Fruit fly (Drosophila melanogaster) whole organism: Measurements from ENCODE around the gene Nasp.

Experiments
- CG8478 ChIP-seq: fragments of >200 bp; optimal IDR thresholded peaks from 2 replicates; lab custom pipeline; 2018; ENCODE audit warnings: inconsistent platforms
- Dll ChIP-seq: fragments of >200 bp; optimal IDR thresholded peaks from 2 replicates; lab custom pipeline; 2017
- EcR ChIP-seq, 2 experiments: fragments of >200 bp; optimal IDR thresholded peaks; 2 replicates each; lab custom pipeline; 2017; ENCODE audit warnings: missing biosample characterization in 2 of 2, missing genetic modification characterization in 2 of 2, missing genetic modification reagents in 2 of 2
- pan ChIP-seq: fragments of >200 bp; optimal IDR thresholded peaks from 2 replicates; lab custom pipeline; 2017
- psq ChIP-seq: fragments of >200 bp; optimal IDR thresholded peaks from 2 replicates; lab custom pipeline; 2017
- usp ChIP-seq: fragments of >200 bp; optimal IDR thresholded peaks from 2 replicates; lab custom pipeline; 2017; ENCODE audit warnings: missing biosample characterization, missing genetic modification characterization, mixed read lengths

Gene Nasp

DNA sequence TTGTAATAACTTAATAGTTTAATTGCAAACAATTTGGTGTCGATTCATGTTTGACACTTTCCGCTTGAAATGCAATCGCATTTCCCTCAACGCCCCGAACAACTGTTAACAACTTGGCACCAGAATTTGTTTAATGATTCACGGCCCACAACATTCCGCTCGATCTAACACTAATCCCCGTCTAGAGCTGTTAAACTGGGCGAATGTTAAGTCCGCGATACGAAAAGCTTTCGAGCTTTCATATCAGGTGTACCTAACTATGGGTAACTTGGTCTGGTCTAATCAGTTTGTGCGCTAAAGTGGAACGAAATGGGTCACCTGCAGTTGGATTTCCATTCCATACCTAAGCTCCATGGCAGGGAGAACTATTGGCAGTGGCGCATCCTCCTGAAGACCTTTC, 25.5 kb downstream of the Nasp start, which contains the start of gene CG34301:
Gene CG34301, plus strand, starts transcription at position 301 of the 400 bp plus-strand sequence.
- TF ChIP-seq EcR (GFP tag; optimal IDR thresholded peaks at IDR 0.05; lab: Kevin White, UChicago) (no peak), pan (lab: Kevin White, UChicago) (no peak), psq (no peak), usp (GFP tag; lab: Kevin White, UChicago) (no peak), Dll (lab: Kevin White, UChicago) (no peak), CG8478 (lab: Kevin White, UChicago) (no peak)

DNA sequence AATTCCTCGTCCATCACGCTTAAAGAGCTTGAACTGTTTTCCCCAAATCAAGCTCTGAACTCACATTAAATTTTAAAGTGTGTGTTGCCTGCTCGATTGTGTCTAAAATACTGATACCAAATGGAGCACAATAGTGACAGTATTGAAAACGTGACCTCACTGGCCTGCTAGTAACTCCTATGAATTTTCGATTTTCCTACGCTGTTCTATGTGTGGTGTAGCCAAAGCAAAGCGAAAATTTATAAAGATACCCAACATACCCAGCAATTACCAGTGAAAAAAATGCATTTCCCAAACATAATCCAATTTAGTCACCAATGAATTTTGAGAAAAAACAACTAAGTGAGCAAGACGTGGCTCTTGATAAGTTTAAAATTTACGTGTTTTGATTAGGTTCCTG, 32.2 kb downstream of the Nasp start, which contains the start of gene CG33191:
Gene CG33191, minus strand, starts transcription at position 101 of the 400 bp plus-strand sequence.
- TF ChIP-seq usp (GFP tag; lab: Kevin White, UChicago) = no peak
- no peak for TF ChIP-seq psq
- no peak for TF ChIP-seq EcR (GFP tag; optimal IDR thresholded peaks at IDR 0.05; lab: Kevin White, UChicago)
- no peak for TF ChIP-seq CG8478 (lab: Kevin White, UChicago)

DNA sequence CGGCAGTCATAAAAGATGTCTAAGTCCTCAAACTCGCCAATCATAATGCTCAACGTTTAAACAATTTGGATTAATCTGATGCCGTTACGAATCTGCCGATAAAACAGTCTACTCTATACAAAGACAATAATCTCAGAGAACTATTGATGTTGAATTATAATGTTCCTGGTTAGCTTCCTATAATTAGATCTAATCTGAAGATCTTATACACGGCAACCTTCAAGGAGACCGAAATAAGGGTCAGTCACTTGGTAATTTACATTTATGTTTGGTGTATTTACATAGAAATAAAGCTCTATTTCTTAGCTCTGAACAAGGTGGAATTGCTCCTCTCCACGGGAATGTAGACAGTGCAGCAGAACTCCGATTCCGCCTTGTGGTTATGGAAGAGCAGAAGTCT, 33.1 kb downstream of the Nasp start, which contains the start of gene CG33189:
Gene CG33189, minus strand, starts transcription at position 101 of the 400 bp plus-strand sequence.
- TF ChIP-seq EcR (GFP tag; optimal IDR thresholded peaks at IDR 0.05; lab: Kevin White, UChicago) (no peak), Dll (lab: Kevin White, UChicago) (no peak), usp (GFP tag; lab: Kevin White, UChicago) (no peak), pan (lab: Kevin White, UChicago) (no peak), psq (no peak), CG8478 (lab: Kevin White, UChicago) (no peak)

DNA sequence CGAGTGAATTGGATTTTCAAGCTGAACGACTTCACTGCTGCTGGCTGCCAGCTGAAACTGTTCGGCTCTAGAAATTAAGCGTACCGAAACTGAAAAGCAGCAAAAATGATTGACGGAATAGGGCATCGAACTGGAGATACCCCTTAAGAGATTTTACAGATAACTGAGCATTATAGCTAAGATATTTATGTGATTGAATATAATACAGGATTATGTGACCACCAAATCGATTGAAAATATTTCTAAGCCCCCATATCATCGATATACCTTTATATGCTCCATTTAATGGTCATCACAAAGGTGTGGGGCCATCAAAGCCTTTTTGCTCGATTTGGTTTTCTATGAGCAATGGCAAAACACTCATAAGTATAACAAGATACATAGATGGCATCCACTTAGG, 37.2 kb downstream of the Nasp start:
- TF ChIP-seq Dll (lab: Kevin White, UChicago) (no peak), pan (lab: Kevin White, UChicago) (no peak), psq (no peak), usp (GFP tag; lab: Kevin White, UChicago) (no peak), CG8478 (lab: Kevin White, UChicago) (no peak), EcR (GFP tag; optimal IDR thresholded peaks at IDR 0.05; lab: Kevin White, UChicago) (no peak)

DNA sequence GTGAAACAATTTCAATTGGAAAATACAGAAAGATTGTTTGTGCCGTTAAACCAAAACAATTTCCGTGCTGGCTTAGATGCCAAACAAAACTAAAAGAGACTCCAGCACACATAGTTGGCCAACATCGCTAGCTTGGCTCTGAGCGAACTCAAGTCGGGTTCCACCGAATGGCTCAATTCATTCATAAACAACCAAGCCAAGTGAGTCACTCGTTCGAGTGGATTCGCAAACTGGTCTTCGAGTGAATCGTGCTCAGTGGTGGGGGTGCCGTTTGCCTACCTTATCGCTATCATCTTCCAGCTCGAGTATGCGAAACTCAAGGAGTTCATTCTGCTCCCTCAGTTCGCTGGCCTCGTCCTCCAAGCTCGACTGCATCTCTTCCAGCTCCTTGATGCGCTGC, 37.9 kb downstream of the Nasp start:
- TF ChIP-seq EcR (GFP tag; optimal IDR thresholded peaks at IDR 0.05; lab: Kevin White, UChicago) (no peak), CG8478 (lab: Kevin White, UChicago) (no peak), usp (GFP tag; lab: Kevin White, UChicago) (no peak), psq (no peak), pan (lab: Kevin White, UChicago) (no peak), Dll (lab: Kevin White, UChicago) (no peak)

DNA sequence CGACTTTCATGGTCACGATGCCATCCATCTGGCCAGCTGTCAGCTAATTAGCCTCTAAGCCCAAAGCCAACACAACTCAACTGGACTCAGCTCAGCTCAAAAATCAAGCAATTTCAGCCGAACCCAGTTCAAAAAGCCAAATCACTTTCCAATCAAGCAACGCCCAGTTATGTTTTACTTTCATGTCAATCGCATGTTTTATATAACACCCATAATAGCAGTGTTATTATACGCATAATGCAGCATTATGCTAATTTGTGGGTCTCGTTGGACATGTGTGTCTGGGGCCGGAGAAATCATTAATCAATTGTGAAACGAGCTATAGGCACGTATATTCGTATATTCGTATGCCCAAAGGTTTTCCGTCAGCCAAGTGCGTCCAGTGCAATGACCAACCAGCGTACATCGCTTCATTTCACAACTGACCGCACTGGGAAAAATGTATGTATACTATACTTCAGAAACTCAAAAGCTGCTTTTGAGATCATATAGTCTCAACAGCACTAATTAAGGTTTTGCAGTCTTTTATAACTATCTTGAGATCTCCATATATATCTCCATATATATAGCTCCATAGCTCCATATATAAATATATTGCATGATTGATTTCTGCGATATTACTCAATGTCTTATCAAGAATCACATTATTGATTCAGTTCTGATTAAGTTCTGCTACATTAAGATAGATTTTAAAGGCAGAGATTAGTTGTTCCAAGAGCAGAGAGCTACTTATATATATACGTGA, 40.1 kb downstream of the Nasp start:
- TF ChIP-seq psq (no peak), CG8478 (lab: Kevin White, UChicago) (no peak), usp (GFP tag; lab: Kevin White, UChicago) (no peak), EcR (GFP tag; optimal IDR thresholded peaks at IDR 0.05; lab: Kevin White, UChicago) (no peak), Dll (lab: Kevin White, UChicago) (no peak), pan (lab: Kevin White, UChicago) (no peak)

DNA sequence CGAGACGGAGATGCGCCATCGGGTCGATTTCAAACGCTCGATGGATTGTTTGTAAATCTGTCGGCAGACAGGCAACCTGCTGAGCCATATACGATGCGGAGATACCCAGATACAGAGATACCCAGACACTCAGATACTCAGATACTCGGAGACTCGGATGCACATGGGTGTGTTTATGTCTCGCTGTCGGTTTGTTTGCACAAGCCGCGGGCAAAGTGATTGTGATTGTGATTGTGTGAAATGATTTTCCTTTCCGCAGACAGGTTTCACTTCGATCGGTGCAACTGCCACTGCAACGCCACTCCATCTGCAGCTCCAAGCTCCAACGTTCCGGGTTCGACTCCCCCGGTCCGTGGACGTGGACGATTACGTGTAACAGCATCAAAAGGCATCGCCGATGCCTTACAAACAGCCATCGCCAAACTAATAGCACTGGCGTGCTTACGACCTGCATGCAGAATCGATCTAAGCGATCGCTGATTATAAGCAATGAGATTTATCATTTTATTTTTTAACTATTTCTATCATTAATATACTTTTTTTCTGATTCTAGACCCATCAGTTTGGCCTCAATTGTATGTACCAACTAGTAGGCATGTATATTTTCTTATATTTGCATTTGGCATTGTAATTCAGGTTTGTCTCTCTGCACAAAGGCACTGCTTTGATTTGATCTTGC, 41.3 kb downstream of the Nasp start:
- TF ChIP-seq Dll (lab: Kevin White, UChicago) (no peak), pan (lab: Kevin White, UChicago) (no peak), CG8478 (lab: Kevin White, UChicago) (no peak)

DNA sequence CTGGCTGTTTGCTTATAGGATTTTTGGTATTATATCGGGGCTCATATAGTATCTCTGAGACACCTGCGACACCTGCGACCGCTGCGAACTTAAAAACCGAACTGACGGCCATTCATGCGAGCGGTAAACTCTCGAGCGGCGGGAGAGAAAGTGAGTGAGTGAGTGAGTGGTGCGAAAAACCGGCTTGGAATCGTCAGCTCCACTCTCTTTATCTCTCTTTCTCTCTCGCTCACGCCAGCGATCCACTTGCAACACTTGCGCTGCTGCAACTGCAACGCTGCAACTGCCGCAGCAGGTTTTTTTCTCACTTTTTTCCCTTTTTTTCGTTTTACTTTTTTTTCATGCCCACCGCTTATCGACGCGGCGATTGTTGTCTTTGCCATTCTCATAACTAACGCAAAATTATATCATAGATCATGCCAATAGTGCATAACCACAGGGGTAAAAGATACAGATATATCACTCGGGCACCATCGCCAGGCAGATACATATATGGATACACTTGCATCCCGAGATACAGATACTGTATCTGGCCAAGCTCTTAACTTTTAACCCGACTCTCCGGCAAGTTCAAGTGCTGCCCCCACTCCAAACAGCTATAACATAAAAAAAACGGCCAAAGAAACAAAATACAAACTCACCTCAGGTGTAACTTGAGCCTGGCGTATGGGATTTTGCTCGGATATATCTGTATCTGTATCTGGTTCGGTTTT, 45.0 kb downstream of the Nasp start:
- TF ChIP-seq CG8478 (lab: Kevin White, UChicago) (no peak), usp (GFP tag; lab: Kevin White, UChicago) (no peak), psq (no peak), Dll (lab: Kevin White, UChicago) (peak; percentile 16), EcR (GFP tag; optimal IDR thresholded peaks at IDR 0.05; lab: Kevin White, UChicago) (no peak), pan (lab: Kevin White, UChicago) (peak; percentile 39)

DNA sequence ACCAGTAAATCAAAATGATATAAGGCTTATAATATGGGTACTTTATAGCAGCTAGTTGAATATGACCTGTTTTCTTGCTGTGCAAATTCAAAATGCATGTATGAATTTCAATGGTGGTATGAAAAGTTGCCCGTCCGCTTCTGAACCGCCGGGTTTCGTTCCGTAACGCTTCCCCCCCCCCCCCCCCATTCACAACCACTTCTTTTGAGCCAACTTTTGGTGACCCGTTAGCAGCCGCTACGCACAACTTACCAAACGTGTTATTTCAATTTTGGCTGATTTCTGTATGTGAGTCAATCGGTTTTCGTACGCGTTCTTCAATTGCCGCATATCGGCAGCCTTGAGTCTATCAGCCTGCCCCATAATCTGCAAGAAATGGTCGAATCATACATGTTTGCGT, 46.1 kb downstream of the Nasp start:
- no peak for TF ChIP-seq pan (lab: Kevin White, UChicago)
- no peak for TF ChIP-seq Dll (lab: Kevin White, UChicago)
- no peak for TF ChIP-seq EcR (GFP tag; optimal IDR thresholded peaks at IDR 0.05; lab: Kevin White, UChicago)
- no peak for TF ChIP-seq psq
- no peak for TF ChIP-seq CG8478 (lab: Kevin White, UChicago)
- TF ChIP-seq usp (GFP tag; lab: Kevin White, UChicago) = no peak

DNA sequence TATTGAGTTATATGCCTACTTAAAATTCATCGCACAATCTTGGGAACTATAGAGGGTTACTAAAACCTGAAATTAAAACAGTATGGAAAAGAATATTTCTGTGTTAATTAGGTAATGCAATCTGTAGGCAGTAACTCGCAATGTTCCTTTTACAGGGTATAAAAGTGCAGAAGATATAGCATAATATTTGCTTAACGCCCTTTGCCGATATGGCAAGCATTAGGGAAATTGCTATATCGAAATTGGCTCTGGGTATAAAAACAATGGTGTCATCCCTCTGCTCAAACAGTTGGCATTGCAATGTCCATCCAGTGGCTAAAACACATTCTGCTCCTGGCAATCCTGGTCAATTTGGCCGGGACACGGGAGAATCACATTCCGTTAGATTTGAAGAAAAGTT, 46.8 kb downstream of the Nasp start, which contains the start of gene Ir85a:
Gene Ir85a, plus strand, starts transcription at position 301 of the 400 bp plus-strand sequence.
- TF ChIP-seq CG8478 (lab: Kevin White, UChicago) = no peak
- TF ChIP-seq usp (GFP tag; lab: Kevin White, UChicago) = no peak
- TF ChIP-seq pan (lab: Kevin White, UChicago) = no peak
- no peak for TF ChIP-seq psq
- no peak for TF ChIP-seq EcR (GFP tag; optimal IDR thresholded peaks at IDR 0.05; lab: Kevin White, UChicago)
- TF ChIP-seq Dll (lab: Kevin White, UChicago) = no peak

DNA sequence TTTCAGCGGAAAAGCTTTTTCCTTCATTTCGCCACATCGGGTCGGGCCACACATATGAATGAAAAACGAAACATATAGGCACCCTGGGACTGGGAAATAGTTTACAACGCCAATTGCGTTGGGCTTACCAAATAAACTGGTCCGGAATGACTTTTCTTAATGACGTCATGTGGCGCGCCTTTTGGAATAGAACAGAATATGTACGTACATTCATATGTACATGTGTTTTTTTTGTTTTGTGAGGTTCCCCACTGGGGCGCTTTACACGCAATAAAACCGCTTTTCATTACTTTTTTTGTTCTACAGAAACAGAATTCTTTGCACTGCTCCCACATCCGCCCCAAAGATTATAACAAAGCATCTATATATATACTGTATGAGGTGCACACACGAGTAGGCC, 50.7 kb downstream of the Nasp start:
- no peak for TF ChIP-seq usp (GFP tag; lab: Kevin White, UChicago)
- TF ChIP-seq EcR (GFP tag; optimal IDR thresholded peaks at IDR 0.05; lab: Kevin White, UChicago) = no peak
- no peak for TF ChIP-seq pan (lab: Kevin White, UChicago)
- no peak for TF ChIP-seq psq
- TF ChIP-seq Dll (lab: Kevin White, UChicago) = no peak
- TF ChIP-seq CG8478 (lab: Kevin White, UChicago) = no peak
